Worm (Caenorhabditis elegans): ENCODE measurements around the gene ZK180.6.

- TF ChIP-seq unc-62 (GFP tag; optimal IDR thresholded peaks at IDR 0.05), result no peak
- TF ChIP-seq pha-4 (tag; optimal IDR thresholded peaks at IDR 0.05), result no peak
- TF ChIP-seq Y53F4B.3 (GFP tag; IDR thresholded peaks at IDR 0.05), result no peak
- no peak for TF ChIP-seq nhr-27 (tag; optimal IDR thresholded peaks at IDR 0.05)
- TF ChIP-seq Y56A3A.18 (GFP tag; IDR thresholded peaks at IDR 0.05), result no peak
- no peak for TF ChIP-seq madf-3 (GFP tag; IDR thresholded peaks at IDR 0.05)
- TF ChIP-seq cebp-1 (GFP tag; IDR thresholded peaks at IDR 0.05), result no peak
- no peak for TF ChIP-seq cebp-1 (tag; optimal IDR thresholded peaks at IDR 0.05)
- no peak for TF ChIP-seq madf-6 (GFP tag; IDR thresholded peaks at IDR 0.05)
- TF ChIP-seq tbx-9 (tag; optimal IDR thresholded peaks at IDR 0.05; ENCODE audit: borderline replicate concordance), result no peak
- TF ChIP-seq mes-4 (tag; optimal IDR thresholded peaks at IDR 0.05), result no peak
- no peak for TF ChIP-seq ama-1 (optimal IDR thresholded peaks at IDR 0.05)
- TF ChIP-seq ama-1 (GFP tag; optimal IDR thresholded peaks at IDR 0.05), result no peak
- TF ChIP-seq pbrm-1 (GFP tag; IDR thresholded peaks at IDR 0.05), result no peak
- no peak for TF ChIP-seq ets-4 (GFP tag; optimal IDR thresholded peaks at IDR 0.05)
- no peak for TF ChIP-seq let-607 (tag; optimal IDR thresholded peaks at IDR 0.05)
These were observed 19.8 kb downstream of the ZK180.6 start for ce11 chrIV:4505078-4505477.

All from whole organism, young adult.